Worm (Caenorhabditis elegans) whole organism, late embryonic: ENCODE measurements around the gene ret-1.

Source experiments
- F13H6.1 ChIP-seq: sonication (generic microtip); optimal IDR thresholded peaks from 2 replicates; lab custom pipeline; 2016; ENCODE audit warnings: missing genetic modification characterization, missing compliant biosample characterization
- K02D7.2 ChIP-seq: sonication (generic microtip); optimal IDR thresholded peaks from 2 replicates; lab custom pipeline; 2017; ENCODE audit warnings: mild to moderate bottlenecking, missing genetic modification characterization, missing compliant biosample characterization
- ahr-1 ChIP-seq: sonication (generic microtip); optimal IDR thresholded peaks from 2 replicates; lab custom pipeline; 2016; ENCODE audit warnings: missing genetic modification characterization, missing compliant biosample characterization
- ama-1 ChIP-seq: fragments of 150-350 bp; optimal IDR thresholded peaks from 2 replicates; lab custom pipeline; 2014
- ceh-14 ChIP-seq: sonication (generic microtip); optimal IDR thresholded peaks from 2 replicates; lab custom pipeline; 2016; ENCODE audit warnings: missing genotype, missing genetic modification characterization, missing compliant biosample characterization
- ceh-22 ChIP-seq: sonication (generic microtip); optimal IDR thresholded peaks from 2 replicates; lab custom pipeline; 2017; ENCODE audit warnings: missing biosample characterization, missing genetic modification characterization
- ceh-31 ChIP-seq: sonication (generic microtip); optimal IDR thresholded peaks from 2 replicates; lab custom pipeline; 2016; ENCODE audit warnings: missing genetic modification characterization, missing compliant biosample characterization
- ceh-48 ChIP-seq: sonication (generic microtip); optimal IDR thresholded peaks from 2 replicates; lab custom pipeline; 2016; ENCODE audit warnings: missing genetic modification characterization, inconsistent platforms, missing compliant biosample characterization
- ceh-6 ChIP-seq: fragments of 200-800 bp; sonication (Bioruptor generic); optimal IDR thresholded peaks from 2 replicates; lab custom pipeline; 2018; ENCODE audit warnings: mild to moderate bottlenecking, missing genetic modification characterization, missing compliant biosample characterization
- ceh-9 ChIP-seq: sonication (generic microtip); optimal IDR thresholded peaks from 2 replicates; lab custom pipeline; 2016; ENCODE audit warnings: mild to moderate bottlenecking, missing genetic modification characterization, inconsistent platforms, missing compliant biosample characterization
- che-1 ChIP-seq: sonication (generic microtip); optimal IDR thresholded peaks from 2 replicates; lab custom pipeline; 2016; ENCODE audit warnings: mild to moderate bottlenecking, missing genetic modification characterization, missing compliant biosample characterization
- dmd-4 ChIP-seq: sonication (generic microtip); optimal IDR thresholded peaks from 2 replicates; lab custom pipeline; 2016; ENCODE audit warnings: borderline replicate concordance, missing genetic modification characterization, missing compliant biosample characterization
- dve-1 ChIP-seq: sonication (generic microtip); optimal IDR thresholded peaks from 2 replicates; lab custom pipeline; 2017; ENCODE audit warnings: antibody characterized with exemption, mild to moderate bottlenecking, missing genetic modification characterization, missing compliant biosample characterization
- elt-2 ChIP-seq: sonication (generic microtip); optimal IDR thresholded peaks from 2 replicates; lab custom pipeline; 2016; ENCODE audit warnings: missing genetic modification reagents, missing genetic modification characterization, missing compliant biosample characterization
- elt-4 ChIP-seq: sonication (generic microtip); optimal IDR thresholded peaks from 2 replicates; lab custom pipeline; 2016; ENCODE audit warnings: missing genetic modification characterization, missing compliant biosample characterization
- ets-4 ChIP-seq: sonication (generic microtip); optimal IDR thresholded peaks from 2 replicates; lab custom pipeline; 2016; ENCODE audit warnings: missing genetic modification characterization, missing compliant biosample characterization
- eyg-1 ChIP-seq: sonication (generic microtip); optimal IDR thresholded peaks from 2 replicates; lab custom pipeline; 2016; ENCODE audit warnings: missing genotype, missing genetic modification characterization, missing compliant biosample characterization
- fax-1 ChIP-seq: sonication (generic microtip); optimal IDR thresholded peaks from 2 replicates; lab custom pipeline; 2016; ENCODE audit warnings: missing genotype, missing genetic modification characterization, missing compliant biosample characterization
- fkh-6 ChIP-seq: sonication (generic microtip); optimal IDR thresholded peaks from 2 replicates; lab custom pipeline; 2016; ENCODE audit warnings: missing genetic modification characterization, missing compliant biosample characterization
- gmeb-2 ChIP-seq: sonication (generic microtip); optimal IDR thresholded peaks from 2 replicates; lab custom pipeline; 2016; ENCODE audit warnings: missing genetic modification characterization, inconsistent platforms, missing compliant biosample characterization
- hlh-13 ChIP-seq: fragments of 200-800 bp; sonication (Bioruptor generic); optimal IDR thresholded peaks from 2 replicates; lab custom pipeline; 2018; ENCODE audit warnings: mild to moderate bottlenecking, missing genetic modification characterization, missing compliant biosample characterization
- hlh-15 ChIP-seq: sonication (generic microtip); optimal IDR thresholded peaks from 2 replicates; lab custom pipeline; 2016; ENCODE audit warnings: missing genetic modification characterization, missing compliant biosample characterization
- hlh-30 ChIP-seq: sonication (generic microtip); optimal IDR thresholded peaks from 2 replicates; lab custom pipeline; 2017; ENCODE audit warnings: antibody characterized with exemption, missing genetic modification characterization, missing compliant biosample characterization; ENCODE audit not compliant: insufficient read depth
- hlh-6 ChIP-seq: sonication (generic microtip); optimal IDR thresholded peaks from 2 replicates; lab custom pipeline; 2016; ENCODE audit warnings: missing genotype, missing genetic modification characterization, missing compliant biosample characterization
- hlh-8 ChIP-seq: sonication (generic microtip); optimal IDR thresholded peaks from 2 replicates; lab custom pipeline; 2016; ENCODE audit warnings: missing genotype, missing genetic modification characterization, missing compliant biosample characterization
- lim-6 ChIP-seq: sonication (generic microtip); optimal IDR thresholded peaks from 2 replicates; lab custom pipeline; 2016; ENCODE audit warnings: missing genetic modification characterization, missing compliant biosample characterization
- lin-11 ChIP-seq: fragments of 200-800 bp; sonication (Bioruptor generic); optimal IDR thresholded peaks from 2 replicates; lab custom pipeline; 2018; ENCODE audit warnings: mild to moderate bottlenecking, missing genetic modification characterization, missing compliant biosample characterization
- mec-3 ChIP-seq: sonication (generic microtip); optimal IDR thresholded peaks from 2 replicates; lab custom pipeline; 2016; ENCODE audit warnings: borderline replicate concordance, missing genetic modification characterization, missing compliant biosample characterization
- nfya-1 ChIP-seq: sonication (generic microtip); optimal IDR thresholded peaks from 2 replicates; lab custom pipeline; 2017; ENCODE audit warnings: missing genetic modification characterization, mild to moderate bottlenecking, missing compliant biosample characterization, antibody characterized with exemption, moderate library complexity
- nhr-232 ChIP-seq: sonication (generic microtip); optimal IDR thresholded peaks from 2 replicates; lab custom pipeline; 2016; ENCODE audit warnings: missing genetic modification characterization, missing compliant biosample characterization
- npax-4 ChIP-seq: sonication (generic microtip); optimal IDR thresholded peaks from 2 replicates; lab custom pipeline; 2016; ENCODE audit warnings: missing genetic modification characterization, missing compliant biosample characterization
- odd-2 ChIP-seq: sonication (generic microtip); optimal IDR thresholded peaks from 2 replicates; lab custom pipeline; 2017; ENCODE audit warnings: antibody characterized with exemption, mild to moderate bottlenecking, missing genetic modification characterization, missing compliant biosample characterization
- pag-3 ChIP-seq: sonication (generic microtip); optimal IDR thresholded peaks from 2 replicates; lab custom pipeline; 2016; ENCODE audit warnings: missing compliant biosample characterization, missing genetic modification characterization, borderline replicate concordance
- pat-9 ChIP-seq: fragments of 200-800 bp; sonication (Bioruptor generic); optimal IDR thresholded peaks from 2 replicates; lab custom pipeline; 2018; ENCODE audit warnings: mild to moderate bottlenecking, missing genetic modification characterization, moderate library complexity, missing compliant biosample characterization
- pha-2 ChIP-seq: sonication (generic microtip); optimal IDR thresholded peaks from 2 replicates; lab custom pipeline; 2017; ENCODE audit warnings: mild to moderate bottlenecking, missing genetic modification characterization, missing compliant biosample characterization
- pqm-1 ChIP-seq: sonication (generic microtip); optimal IDR thresholded peaks from 2 replicates; lab custom pipeline; 2016; ENCODE audit warnings: missing genetic modification characterization, missing compliant biosample characterization
- pros-1 ChIP-seq: fragments of 150-350 bp; optimal IDR thresholded peaks from 2 replicates; lab custom pipeline; 2014; ENCODE audit warnings: missing biosample characterization, missing genetic modification reagents, missing genetic modification characterization
- ref-2 ChIP-seq: sonication (generic microtip); optimal IDR thresholded peaks from 2 replicates; lab custom pipeline; 2016; ENCODE audit warnings: missing genetic modification characterization, missing compliant biosample characterization
- rnt-1 ChIP-seq: sonication (generic microtip); optimal IDR thresholded peaks from 2 replicates; lab custom pipeline; 2016; ENCODE audit warnings: missing genetic modification characterization, missing compliant biosample characterization
- sdc-2 ChIP-seq: sonication (generic microtip); optimal IDR thresholded peaks from 2 replicates; lab custom pipeline; 2016; ENCODE audit warnings: missing genotype, missing genetic modification characterization, missing compliant biosample characterization
- sox-2 ChIP-seq: fragments of 200-800 bp; sonication (Bioruptor generic); IDR thresholded peaks from 2 replicates; pipeline ENCODE4 v1.3.6; 2022; ENCODE audit warnings: missing genetic modification reagents, missing genetic modification characterization, missing compliant biosample characterization
- sox-4 ChIP-seq: sonication (generic microtip); optimal IDR thresholded peaks from 2 replicates; lab custom pipeline; 2017; ENCODE audit warnings: mild to moderate bottlenecking, missing genetic modification characterization, inconsistent platforms, missing compliant biosample characterization
- syd-9 ChIP-seq: sonication (generic microtip); optimal IDR thresholded peaks from 2 replicates; lab custom pipeline; 2016; ENCODE audit warnings: mild to moderate bottlenecking, missing genetic modification characterization, moderate library complexity, missing compliant biosample characterization
- tbx-2 ChIP-seq: sonication (generic microtip); optimal IDR thresholded peaks from 2 replicates; lab custom pipeline; 2016; ENCODE audit warnings: missing genetic modification characterization, missing compliant biosample characterization
- tbx-7 ChIP-seq: sonication (generic microtip); optimal IDR thresholded peaks from 2 replicates; lab custom pipeline; 2016; ENCODE audit warnings: missing genotype, missing genetic modification characterization, missing compliant biosample characterization
- ttx-3 ChIP-seq: sonication (generic microtip); optimal IDR thresholded peaks from 2 replicates; lab custom pipeline; 2016; ENCODE audit warnings: missing genetic modification reagents, missing genetic modification characterization, missing compliant biosample characterization
- unc-42 ChIP-seq: sonication (generic microtip); optimal IDR thresholded peaks from 2 replicates; lab custom pipeline; 2016; ENCODE audit warnings: missing genotype, missing genetic modification characterization, missing compliant biosample characterization
- ztf-16 ChIP-seq: sonication (generic microtip); optimal IDR thresholded peaks from 2 replicates; lab custom pipeline; 2017; ENCODE audit warnings: missing genetic modification characterization, missing compliant biosample characterization

ret-1 gene

ce11 chrV:14855626-14856025 lies 8.4 kb upstream of the ret-1 start (continued):
- no peak for TF ChIP-seq pros-1
- TF ChIP-seq npax-4 = no peak
- peak; percentile 35 for TF ChIP-seq ceh-48 (tag; lab: Kevin White, UChicago)
- TF ChIP-seq che-1 (tag; lab: Kevin White, UChicago) = peak; percentile 62
- TF ChIP-seq ahr-1 (tag; lab: Kevin White, UChicago) = no peak
- peak; percentile 46 for TF ChIP-seq hlh-13 (GFP tag; lab: Kevin White, UChicago)
- no peak for TF ChIP-seq fkh-6
- TF ChIP-seq syd-9 = no peak
- no peak for TF ChIP-seq pqm-1 (tag; lab: Kevin White, UChicago)
- TF ChIP-seq hlh-30 = no peak
- TF ChIP-seq odd-2 (tag; lab: Kevin White, UChicago) = no peak
- TF ChIP-seq ets-4 = no peak
- TF ChIP-seq ceh-22 (tag; lab: Kevin White, UChicago) = no peak
- TF ChIP-seq elt-4 (tag; lab: Kevin White, UChicago) = no peak
- peak; percentile 30 for TF ChIP-seq pat-9 (tag; lab: Kevin White, UChicago)
- TF ChIP-seq pha-2 (tag; lab: Kevin White, UChicago) = peak; percentile 19
- TF ChIP-seq tbx-7 = no peak
- no peak for TF ChIP-seq hlh-8 (tag; lab: Kevin White, UChicago)
- TF ChIP-seq hlh-6 (tag; lab: Kevin White, UChicago) = peak; percentile 51
- no peak for TF ChIP-seq pag-3 (tag; lab: Kevin White, UChicago)
- TF ChIP-seq nhr-232 (tag; lab: Kevin White, UChicago) = peak; percentile 31
- peak; percentile 23 for TF ChIP-seq fax-1 (tag; lab: Kevin White, UChicago)
- TF ChIP-seq ceh-31 (tag; lab: Kevin White, UChicago) = no peak
- TF ChIP-seq sox-4 (tag; lab: Kevin White, UChicago) = peak; percentile 15
- TF ChIP-seq gmeb-2 (tag; lab: Kevin White, UChicago) = peak; percentile 44
- TF ChIP-seq ztf-16 (tag; lab: Kevin White, UChicago) = peak; percentile 11
- TF ChIP-seq nfya-1 (tag; lab: Kevin White, UChicago) = no peak
- no peak for TF ChIP-seq ama-1
- TF ChIP-seq ttx-3 = no peak
- TF ChIP-seq K02D7.2 (tag; lab: Kevin White, UChicago) = no peak
- TF ChIP-seq tbx-2 (tag; lab: Kevin White, UChicago) = no peak
- TF ChIP-seq lim-6 (tag; lab: Kevin White, UChicago) = no peak
- no peak for TF ChIP-seq ceh-14 (tag; lab: Kevin White, UChicago)
- no peak for TF ChIP-seq hlh-15
- TF ChIP-seq lin-11 (tag; lab: Kevin White, UChicago) = peak; percentile 38
- TF ChIP-seq eyg-1 (tag; lab: Kevin White, UChicago) = no peak
- peak; percentile 47 for TF ChIP-seq ceh-6 (GFP tag; lab: Kevin White, UChicago)
- TF ChIP-seq unc-42 (tag; lab: Kevin White, UChicago) = no peak
- no peak for TF ChIP-seq F13H6.1 (tag; lab: Kevin White, UChicago)
- no peak for TF ChIP-seq ref-2
- no peak for TF ChIP-seq dmd-4 (tag; lab: Kevin White, UChicago)
- TF ChIP-seq dve-1 = peak; percentile 33
- peak; percentile 6 for TF ChIP-seq sdc-2 (tag; lab: Kevin White, UChicago)
- no peak for TF ChIP-seq sox-2 (GFP tag; lab: Robert Waterston, UW)
- no peak for TF ChIP-seq rnt-1 (tag; lab: Kevin White, UChicago)

DNA sequence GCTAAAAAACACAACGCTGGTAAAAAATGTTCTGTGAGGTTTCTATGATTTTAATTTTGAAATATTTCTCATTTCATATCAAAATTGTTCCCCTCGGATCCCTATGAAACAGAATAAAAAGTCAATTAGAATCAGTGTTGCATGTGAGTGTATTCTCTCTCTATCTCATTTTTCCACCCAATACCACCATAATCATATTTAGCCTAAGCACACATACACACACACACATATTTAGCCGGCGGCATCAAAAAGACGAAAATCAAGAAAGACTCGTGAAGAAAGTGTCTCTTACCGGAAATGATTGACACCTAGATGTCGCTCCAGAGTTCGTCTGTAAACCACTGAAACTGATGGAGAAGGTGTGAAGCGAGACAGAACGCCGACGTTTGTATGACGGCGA lies 7.0 kb upstream of the ret-1 start:
- TF ChIP-seq mec-3 (tag; lab: Kevin White, UChicago) (no peak), nfya-1 (tag; lab: Kevin White, UChicago) (no peak), sox-2 (GFP tag; lab: Robert Waterston, UW) (no peak), pha-2 (tag; lab: Kevin White, UChicago) (no peak), elt-2 (tag; lab: Kevin White, UChicago) (no peak), ceh-9 (tag; lab: Kevin White, UChicago) (no peak), elt-4 (tag; lab: Kevin White, UChicago) (no peak), unc-42 (tag; lab: Kevin White, UChicago) (peak; percentile 84)
- TF ChIP-seq, all 69 proteins: peak for 1
